Fruit fly (Drosophila melanogaster): ENCODE results near the gene dome.

The dome gene

dm6 chrX:19651757-19652419 is 31.4 kb downstream of the dome start, which contains the start of the genes Ranbp21 and Elys (continued):
- TF ChIP-seq CG10669 (GFP tag; optimal IDR thresholded peaks at IDR 0.05) (no peak), CG6792 (GFP tag; optimal IDR thresholded peaks at IDR 0.05) (no peak), OdsH (GFP tag; optimal IDR thresholded peaks at IDR 0.05) (no peak), Hr4 (GFP tag; optimal IDR thresholded peaks at IDR 0.05) (no peak), CG11762 (GFP tag; optimal IDR thresholded peaks at IDR 0.05; ENCODE audit: insufficient read depth) (no peak), fkh (GFP tag; optimal IDR thresholded peaks at IDR 0.05) (no peak), CG8632 (GFP tag; optimal IDR thresholded peaks at IDR 0.05) (no peak), CG6854 (GFP tag; optimal IDR thresholded peaks at IDR 0.05) (no peak)

DNA sequence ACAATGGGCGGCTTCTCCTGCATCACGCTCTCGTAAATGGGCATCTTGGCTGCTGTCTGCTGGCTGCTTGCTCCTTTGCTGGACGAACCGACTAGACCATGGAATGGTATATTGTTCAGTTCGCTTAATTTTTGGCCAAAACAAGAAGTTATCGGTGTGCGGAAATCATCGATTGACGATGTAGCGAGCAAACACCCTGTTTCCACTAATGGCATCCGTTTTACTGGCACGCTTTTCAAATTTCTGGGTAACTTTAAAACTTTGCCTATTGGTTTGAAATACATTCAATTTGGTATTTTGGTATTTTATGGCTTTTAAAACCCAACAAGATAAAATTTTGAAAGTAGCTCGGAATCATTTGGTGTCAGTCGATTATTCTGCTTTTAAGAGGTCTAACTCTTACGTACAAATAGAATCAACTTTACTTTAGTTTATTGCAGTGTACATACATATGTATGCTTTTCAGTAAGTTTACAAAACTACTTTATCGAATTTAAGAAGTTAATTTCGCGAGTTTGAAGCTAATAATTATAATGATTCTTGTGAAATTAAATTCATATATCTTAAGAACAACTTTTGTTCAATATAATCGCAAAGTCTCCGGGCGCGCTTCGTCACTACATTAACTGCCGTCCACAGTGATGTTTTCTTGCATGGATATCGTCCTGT is 37.3 kb downstream of the dome start, which contains the start of gene Arp10:
TSS of gene Arp10 (minus strand) at position 304 of the 669 bp plus-strand sequence.
- peak; percentile 28 for TF ChIP-seq achi (GFP tag; optimal IDR thresholded peaks at IDR 0.05)
- TF ChIP-seq svp (GFP tag), result no peak
- TF ChIP-seq Eip78C (GFP tag), result peak; percentile 55
- no peak for TF ChIP-seq cyc (GFP tag; optimal IDR thresholded peaks at IDR 0.05)
- peak; percentile 30 for TF ChIP-seq Hr4 (GFP tag; optimal IDR thresholded peaks at IDR 0.05)
- no peak for TF ChIP-seq Ets21C (GFP tag; optimal IDR thresholded peaks at IDR 0.05)
- TF ChIP-seq Ets96B (tag; optimal IDR thresholded peaks at IDR 0.05), result peak; percentile 7
- peak; percentile 12 for TF ChIP-seq CG3032 (tag; optimal IDR thresholded peaks at IDR 0.05)
- no peak for TF ChIP-seq Hr38 (GFP tag; optimal IDR thresholded peaks at IDR 0.05)
- peak; percentile 5 for TF ChIP-seq topi (GFP tag; optimal IDR thresholded peaks at IDR 0.05)
- peak; percentile 26 for TF ChIP-seq CG31627 (GFP tag; optimal IDR thresholded peaks at IDR 0.05)
- TF ChIP-seq CG3919 (GFP tag; optimal IDR thresholded peaks at IDR 0.05), result no peak
- TF ChIP-seq CG34406 (GFP tag; optimal IDR thresholded peaks at IDR 0.05), result no peak
- TF ChIP-seq esn (GFP tag; optimal IDR thresholded peaks at IDR 0.05), result peak; percentile 17
- no peak for TF ChIP-seq CG11294 (GFP tag; IDR thresholded peaks at IDR 0.05)

DNA sequence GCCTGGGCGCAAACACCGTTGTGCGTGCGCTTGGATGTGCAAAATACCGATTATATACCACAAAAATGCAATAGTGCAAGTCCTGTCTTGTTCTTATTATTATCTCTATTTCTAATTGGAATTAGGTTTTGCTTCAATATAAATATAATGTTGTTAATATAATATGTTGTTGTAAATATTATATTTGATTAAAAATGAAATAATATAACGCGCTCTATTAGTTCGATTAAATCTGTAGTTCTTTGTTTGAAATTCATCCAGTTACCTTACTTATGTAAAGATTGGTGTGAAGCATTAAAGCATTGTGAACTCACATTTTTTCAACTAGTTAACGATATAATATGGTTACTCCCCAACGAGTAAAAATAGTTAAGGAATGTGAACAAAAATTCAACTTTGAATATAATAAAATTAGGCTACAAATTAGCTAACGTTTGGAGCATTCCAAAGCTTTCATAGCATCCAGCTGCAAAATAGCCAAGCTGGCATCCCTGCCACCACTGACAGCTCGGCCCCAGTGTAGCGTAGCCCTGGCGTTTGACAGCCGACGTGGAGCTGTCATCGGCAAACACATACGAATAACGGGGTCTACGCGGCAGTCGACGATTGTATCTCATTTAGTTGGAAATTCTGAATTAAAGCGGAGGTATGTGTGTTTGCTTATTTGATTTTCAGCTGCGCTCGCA is 40.4 kb downstream of the dome start, which contains the start of the genes CG12237 and Sec61gamma:
TSS of gene CG12237 (minus strand) at position 51 of the 686 bp plus-strand sequence.
TSS of gene Sec61gamma (plus strand) at position 509 of the 686 bp plus-strand sequence.
- TF ChIP-seq CG11762 (GFP tag; optimal IDR thresholded peaks at IDR 0.05; ENCODE audit: insufficient read depth) (no peak), Lpt (GFP tag; optimal IDR thresholded peaks at IDR 0.05) (no peak), CG3032 (tag; optimal IDR thresholded peaks at IDR 0.05) (no peak), CG32006 (GFP tag; optimal IDR thresholded peaks at IDR 0.05) (no peak), eg (GFP tag; IDR thresholded peaks at IDR 0.05) (0 out of 3 replicates have a peak, but pooled peaks have one; percentile 8), lz (GFP tag; optimal IDR thresholded peaks at IDR 0.05) (no peak), net (GFP tag; optimal IDR thresholded peaks at IDR 0.05) (no peak), CG8632 (GFP tag; optimal IDR thresholded peaks at IDR 0.05) (no peak), CG10631 (GFP tag; optimal IDR thresholded peaks at IDR 0.05) (no peak), pdm3 (GFP tag; optimal IDR thresholded peaks at IDR 0.05) (no peak), Eip75B (GFP tag; optimal IDR thresholded peaks at IDR 0.05) (no peak), Ets96B (tag; optimal IDR thresholded peaks at IDR 0.05) (no peak), topi (GFP tag; optimal IDR thresholded peaks at IDR 0.05) (no peak), svp (GFP tag) (no peak), Sox14 (GFP tag; optimal IDR thresholded peaks at IDR 0.05) (peak; percentile 61), fd59A (GFP tag; optimal IDR thresholded peaks at IDR 0.05) (no peak), achi (GFP tag; optimal IDR thresholded peaks at IDR 0.05) (peak; percentile 100), CG1621 (tag; optimal IDR thresholded peaks at IDR 0.05) (peak; percentile 3), Sox15 (GFP tag; optimal IDR thresholded peaks at IDR 0.05) (no peak), fkh (GFP tag; optimal IDR thresholded peaks at IDR 0.05) (no peak), Blimp-1 (GFP tag; optimal IDR thresholded peaks at IDR 0.05) (no peak), salr (GFP tag; optimal IDR thresholded peaks at IDR 0.05) (no peak), Smox (GFP tag; optimal IDR thresholded peaks at IDR 0.05) (no peak), CG6163 (GFP tag; IDR thresholded peaks at IDR 0.05) (peak; percentile 34; the same call in 1 of the 3 replicates), CG4318 (GFP tag; optimal IDR thresholded peaks at IDR 0.05) (no peak), CG31627 (GFP tag; optimal IDR thresholded peaks at IDR 0.05) (peak; percentile 21), CG10669 (GFP tag; optimal IDR thresholded peaks at IDR 0.05) (no peak), dsx (GFP tag; optimal IDR thresholded peaks at IDR 0.05; ENCODE audit: poor library complexity, severe bottlenecking) (no peak), Eip78C (GFP tag) (peak; percentile 68), Hr4 (GFP tag; optimal IDR thresholded peaks at IDR 0.05) (no peak), Gug (GFP tag; IDR thresholded peaks at IDR 0.05) (no peak), CG34406 (GFP tag; optimal IDR thresholded peaks at IDR 0.05) (no peak)
